Worm (Caenorhabditis elegans) whole organism, L2 larva: ENCODE data around the gene D1046.18.

ENCODE experiments used
- C34F6.9 ChIP-seq: fragments of 150-350 bp; optimal IDR thresholded peaks from 2 replicates; lab custom pipeline; 2014; ENCODE audit warnings: missing biosample characterization, missing genetic modification characterization
- F13H6.1 ChIP-seq: sonication (generic microtip); optimal IDR thresholded peaks from 2 replicates; lab custom pipeline; 2016; ENCODE audit warnings: missing genetic modification characterization, missing compliant biosample characterization
- R02D3.7 ChIP-seq: fragments of 150-350 bp; optimal IDR thresholded peaks from 2 replicates; lab custom pipeline; 2014; ENCODE audit warnings: missing biosample characterization, missing genetic modification characterization
- Y55F3AM.14 ChIP-seq: fragments of 200-800 bp; sonication (Bioruptor generic); optimal IDR thresholded peaks from 2 replicates; lab custom pipeline; 2018; ENCODE audit warnings: mild to moderate bottlenecking, missing genetic modification characterization, missing compliant biosample characterization
- ZK546.5 ChIP-seq: sonication (generic microtip); optimal IDR thresholded peaks from 2 replicates; lab custom pipeline; 2017; ENCODE audit warnings: missing biosample characterization, missing genetic modification characterization
- alr-1 ChIP-seq: fragments of 150-350 bp; optimal IDR thresholded peaks from 2 replicates; lab custom pipeline; 2014; ENCODE audit warnings: missing biosample characterization, missing genetic modification characterization
- ama-1 ChIP-seq: fragments of 150-350 bp; optimal IDR thresholded peaks from 2 replicates; lab custom pipeline; 2018; ENCODE audit warnings: inconsistent platforms
- blmp-1 ChIP-seq: sonication (generic microtip); optimal IDR thresholded peaks from 2 replicates; lab custom pipeline; 2017; ENCODE audit warnings: missing genetic modification characterization, mild to moderate bottlenecking, missing compliant biosample characterization, antibody characterized with exemption, moderate library complexity; ENCODE audit not compliant: insufficient read depth
- ceh-16 ChIP-seq: fragments of 150-350 bp; optimal IDR thresholded peaks from 2 replicates; lab custom pipeline; 2014; ENCODE audit warnings: missing biosample characterization, missing genetic modification characterization
- ceh-82 ChIP-seq: fragments of 150-350 bp; optimal IDR thresholded peaks from 2 replicates; lab custom pipeline; 2014; ENCODE audit warnings: missing biosample characterization, missing genetic modification characterization
- crh-2 ChIP-seq: sonication (generic microtip); optimal IDR thresholded peaks from 2 replicates; lab custom pipeline; 2017; ENCODE audit warnings: missing biosample characterization, missing genetic modification characterization
- dmd-4 ChIP-seq: sonication (generic microtip); optimal IDR thresholded peaks from 2 replicates; lab custom pipeline; 2017; ENCODE audit warnings: missing biosample characterization, missing genetic modification characterization
- egl-27 ChIP-seq: sonication (generic microtip); optimal IDR thresholded peaks from 3 replicates; lab custom pipeline; 2017; ENCODE audit warnings: missing biosample characterization, missing genetic modification reagents, missing genetic modification characterization
- elt-1 ChIP-seq: fragments of 150-350 bp; optimal IDR thresholded peaks from 2 replicates; lab custom pipeline; 2014; ENCODE audit warnings: missing biosample characterization, missing genetic modification characterization
- elt-3 ChIP-seq: sonication (generic microtip); optimal IDR thresholded peaks from 2 replicates; lab custom pipeline; 2017; ENCODE audit warnings: missing biosample characterization, missing genetic modification characterization
- fos-1 ChIP-seq: fragments of 150-350 bp; optimal IDR thresholded peaks from 2 replicates; lab custom pipeline; 2014; ENCODE audit warnings: missing biosample characterization, missing genetic modification characterization
- lin-13 ChIP-seq: fragments of 150-350 bp; optimal IDR thresholded peaks from 2 replicates; lab custom pipeline; 2014; ENCODE audit warnings: missing biosample characterization, missing genetic modification reagents, missing genetic modification characterization
- lin-39 ChIP-seq: fragments of 150-350 bp; optimal IDR thresholded peaks from 2 replicates; lab custom pipeline; 2014; ENCODE audit warnings: missing biosample characterization, missing genetic modification reagents, missing genetic modification characterization
- lsy-2 ChIP-seq, 2 experiments: fragments of 150-350 bp in 1 of 2; sonication (generic microtip) in 1 of 2; optimal IDR thresholded peaks; 2 replicates each; lab custom pipeline; 2014 to 2017; ENCODE audit warnings: missing biosample characterization in 2 of 2, missing genetic modification characterization in 2 of 2
- mab-5 ChIP-seq: fragments of 150-350 bp; optimal IDR thresholded peaks from 2 replicates; lab custom pipeline; 2014; ENCODE audit warnings: missing biosample characterization, missing genetic modification characterization
- mdl-1 ChIP-seq, 2 experiments: fragments of 150-350 bp in 1 of 2; sonication (generic microtip) in 1 of 2; optimal IDR thresholded peaks; 2 replicates each; lab custom pipeline; 2017; ENCODE audit warnings: missing biosample characterization in 2 of 2, missing genetic modification characterization in 2 of 2
- nhr-10 ChIP-seq: sonication (generic microtip); optimal IDR thresholded peaks from 2 replicates; lab custom pipeline; 2017; ENCODE audit warnings: missing biosample characterization, missing genetic modification characterization
- nhr-11 ChIP-seq: fragments of 150-350 bp; optimal IDR thresholded peaks from 2 replicates; lab custom pipeline; 2014; ENCODE audit warnings: missing biosample characterization, missing genetic modification characterization
- nhr-12 ChIP-seq: fragments of 150-350 bp; optimal IDR thresholded peaks from 2 replicates; lab custom pipeline; 2014; ENCODE audit warnings: missing biosample characterization, missing genetic modification characterization
- nhr-21 ChIP-seq: fragments of 150-350 bp; optimal IDR thresholded peaks from 2 replicates; lab custom pipeline; 2014; ENCODE audit warnings: missing biosample characterization, missing genetic modification characterization
- nhr-237 ChIP-seq: fragments of 150-350 bp; optimal IDR thresholded peaks from 2 replicates; lab custom pipeline; 2014; ENCODE audit warnings: missing biosample characterization, missing genetic modification characterization
- nhr-25 ChIP-seq: fragments of 150-350 bp; sonication (generic microtip); optimal IDR thresholded peaks from 3 replicates; lab custom pipeline; 2014; ENCODE audit warnings: missing biosample characterization, missing genetic modification characterization
- nhr-6 ChIP-seq: fragments of 150-350 bp; optimal IDR thresholded peaks from 2 replicates; lab custom pipeline; 2014; ENCODE audit warnings: missing biosample characterization, missing genetic modification characterization
- peb-1 ChIP-seq: fragments of 150-350 bp; optimal IDR thresholded peaks from 2 replicates; lab custom pipeline; 2014; ENCODE audit warnings: missing biosample characterization, missing genetic modification characterization
- sem-4 ChIP-seq: fragments of 150-350 bp; optimal IDR thresholded peaks from 2 replicates; lab custom pipeline; 2014; ENCODE audit warnings: missing biosample characterization, missing genetic modification reagents, missing genetic modification characterization
- skn-1 ChIP-seq: sonication (generic microtip); optimal IDR thresholded peaks from 2 replicates; lab custom pipeline; 2017; ENCODE audit warnings: missing biosample characterization, missing genetic modification characterization
- sma-3 ChIP-seq: sonication (generic microtip); optimal IDR thresholded peaks from 2 replicates; lab custom pipeline; 2016; ENCODE audit warnings: missing genetic modification reagents, missing genetic modification characterization, missing compliant biosample characterization
- sma-9 ChIP-seq, 2 experiments: fragments of 150-350 bp in 1 of 2; sonication (generic microtip) in 1 of 2; optimal IDR thresholded peaks; 2 replicates each; lab custom pipeline; 2014 to 2016; ENCODE audit warnings: missing genetic modification characterization in 2 of 2, mild to moderate bottlenecking in 1 of 2, missing biosample characterization in 1 of 2, missing compliant biosample characterization in 1 of 2, missing genetic modification reagents in 1 of 2, moderate library complexity in 1 of 2
- unc-39 ChIP-seq: fragments of 150-350 bp; optimal IDR thresholded peaks from 2 replicates; lab custom pipeline; 2014; ENCODE audit warnings: missing biosample characterization, missing genetic modification characterization
- unc-55 ChIP-seq: fragments of 150-350 bp; sonication (generic microtip); optimal IDR thresholded peaks from 3 replicates; lab custom pipeline; 2014; ENCODE audit warnings: missing biosample characterization, missing genetic modification reagents, missing genetic modification characterization
- zag-1 ChIP-seq: fragments of 150-350 bp; optimal IDR thresholded peaks from 2 replicates; lab custom pipeline; 2014; ENCODE audit warnings: missing biosample characterization, missing genetic modification characterization
- ztf-1 ChIP-seq: fragments of 200-800 bp; sonication (Bioruptor generic); conservative IDR thresholded peaks from 2 replicates; pipeline ENCODE4 v1.3.6; 2022; ENCODE audit warnings: missing genetic modification characterization, missing compliant biosample characterization
- ztf-11 ChIP-seq: sonication (generic microtip); optimal IDR thresholded peaks from 2 replicates; lab custom pipeline; 2017; ENCODE audit warnings: missing biosample characterization, missing genetic modification characterization

Gene D1046.18

ce11 chrIV:8906743-8907142 is 23.3 kb upstream of the D1046.18 start, which contains the start of gene C27B7.7:
C27B7.7 (plus strand) TSS chrIV:8907043.
- TF ChIP-seq zag-1 (tag; lab: Kevin White, UChicago) (no peak), unc-39 (tag; lab: Kevin White, UChicago) (no peak), nhr-12 (no peak), elt-3 (tag; lab: Kevin White, UChicago) (no peak), lin-13 (GFP tag; lab: Kevin White, UChicago) (no peak), egl-27 (tag; lab: Kevin White, UChicago) (no peak), nhr-237 (tag; lab: Kevin White, UChicago) (no peak)

ce11 chrIV:8914187-8914586 is 15.9 kb upstream of the D1046.18 start:
- TF ChIP-seq crh-2 (tag; lab: Kevin White, UChicago): no peak
- TF ChIP-seq lin-13 (GFP tag; lab: Kevin White, UChicago): no peak
- peak; percentile 67 for TF ChIP-seq sma-3 (GFP tag; lab: Kevin White, UChicago)
- TF ChIP-seq, all 48 proteins: peak for 1

ce11 chrIV:8916010-8916409 is 14.0 kb upstream of the D1046.18 start, which contains the start of gene C27B7.9:
C27B7.9 (minus strand) TSS chrIV:8916110.
- TF ChIP-seq dmd-4 (tag; lab: Kevin White, UChicago) (no peak), elt-1 (no peak), mdl-1 (tag; optimal IDR thresholded peaks at IDR 0.05; lab: Kevin White, UChicago) (no peak), lin-39 (tag; lab: Kevin White, UChicago) (no peak), ama-1 (lab: Kevin White, UChicago) (no peak), F13H6.1 (tag; lab: Kevin White, UChicago) (no peak), unc-55 (no peak), nhr-11 (no peak), zag-1 (tag; lab: Kevin White, UChicago) (no peak), crh-2 (tag; lab: Kevin White, UChicago) (no peak)

ce11 chrIV:8918790-8919189 is 11.3 kb upstream of the D1046.18 start, which contains the start of gene rap-1:
rap-1 (minus strand) TSS chrIV:8918890.
- no peak for TF ChIP-seq nhr-6 (tag; lab: Kevin White, UChicago)
- TF ChIP-seq nhr-12: no peak
- no peak for TF ChIP-seq mdl-1 (tag; optimal IDR thresholded peaks at IDR 0.05; lab: Kevin White, UChicago)
- no peak for TF ChIP-seq elt-1
- TF ChIP-seq ztf-11 (tag; lab: Kevin White, UChicago): no peak
- TF ChIP-seq C34F6.9 (tag; lab: Kevin White, UChicago): no peak
- TF ChIP-seq sma-9 (GFP tag; optimal IDR thresholded peaks at IDR 0.05; lab: Kevin White, UChicago): no peak
- TF ChIP-seq sma-9 (tag; optimal IDR thresholded peaks at IDR 0.05; lab: Kevin White, UChicago): no peak
- TF ChIP-seq elt-3 (tag; lab: Kevin White, UChicago): no peak
- TF ChIP-seq F13H6.1 (tag; lab: Kevin White, UChicago): no peak
- TF ChIP-seq ztf-1 (GFP tag; lab: Robert Waterston, UW): no peak
- no peak for TF ChIP-seq zag-1 (tag; lab: Kevin White, UChicago)
- no peak for TF ChIP-seq ceh-16 (tag; lab: Kevin White, UChicago)
- TF ChIP-seq Y55F3AM.14 (GFP tag; lab: Kevin White, UChicago): no peak

- peak; percentile 4 for TF ChIP-seq crh-2 (tag; lab: Kevin White, UChicago)
- TF ChIP-seq lsy-2 (tag; optimal IDR thresholded peaks at IDR 0.05; lab: Kevin White, UChicago): peak in 1 of 2 experiments; percentile 49
- TF ChIP-seq nhr-21 (tag; lab: Kevin White, UChicago): peak; percentile 13
- no peak for TF ChIP-seq elt-1
- peak; percentile 28 for TF ChIP-seq C34F6.9 (tag; lab: Kevin White, UChicago)
- peak; percentile 6 for TF ChIP-seq unc-55
- TF ChIP-seq mdl-1 (tag; optimal IDR thresholded peaks at IDR 0.05; lab: Kevin White, UChicago): no peak
- peak; percentile 38 for TF ChIP-seq F13H6.1 (tag; lab: Kevin White, UChicago)
- TF ChIP-seq skn-1 (tag; lab: Kevin White, UChicago): no peak
- peak; percentile 12 for TF ChIP-seq fos-1 (tag; lab: Kevin White, UChicago)
- TF ChIP-seq lin-39 (tag; lab: Kevin White, UChicago): no peak
- no peak for TF ChIP-seq nhr-237 (tag; lab: Kevin White, UChicago)
- peak; percentile 29 for TF ChIP-seq lin-13 (GFP tag; lab: Kevin White, UChicago)
- TF ChIP-seq sma-9 (GFP tag; optimal IDR thresholded peaks at IDR 0.05; lab: Kevin White, UChicago): peak; percentile 28
- TF ChIP-seq sma-9 (tag; optimal IDR thresholded peaks at IDR 0.05; lab: Kevin White, UChicago): no peak
These were observed 9.7 kb upstream of the D1046.18 start for ce11 chrIV:8920284-8920806.

- TF ChIP-seq nhr-25 (tag; lab: Kevin White, UChicago) (no peak), sma-9 (GFP tag; optimal IDR thresholded peaks at IDR 0.05; lab: Kevin White, UChicago) (peak; percentile 0), sma-9 (tag; optimal IDR thresholded peaks at IDR 0.05; lab: Kevin White, UChicago) (no peak), nhr-6 (tag; lab: Kevin White, UChicago) (no peak), ama-1 (lab: Kevin White, UChicago) (no peak), nhr-10 (tag; lab: Kevin White, UChicago) (no peak), blmp-1 (no peak), elt-3 (tag; lab: Kevin White, UChicago) (no peak), mab-5 (tag; lab: Kevin White, UChicago) (no peak), R02D3.7 (tag; lab: Kevin White, UChicago) (no peak), ZK546.5 (no peak), ceh-82 (tag; lab: Kevin White, UChicago) (no peak), nhr-237 (tag; lab: Kevin White, UChicago) (no peak), crh-2 (tag; lab: Kevin White, UChicago) (no peak), lin-39 (tag; lab: Kevin White, UChicago) (no peak), elt-1 (no peak), fos-1 (tag; lab: Kevin White, UChicago) (peak; percentile 14), peb-1 (tag; lab: Kevin White, UChicago) (no peak), sem-4 (no peak), nhr-21 (tag; lab: Kevin White, UChicago) (no peak), ztf-1 (GFP tag; lab: Robert Waterston, UW) (no peak), alr-1 (tag; lab: Kevin White, UChicago) (no peak)
These were observed 8.9 kb upstream of the D1046.18 start for ce11 chrIV:8921166-8921565.
